Fruit fly (Drosophila melanogaster): ENCODE measurements around the gene CG12012.
A peak's percentile ranks its signal among the peaks of the same experiment; 100 is the strongest.

dm6 chr3L:3373994-3374623 is 2.4 kb upstream of the CG12012 start, which contains the start of the genes Ythdc1 and CG12010:
- TF ChIP-seq CG8478 (optimal IDR thresholded peaks at IDR 0.05) (no peak), CTCF (optimal IDR thresholded peaks at IDR 0.05) (peak; percentile 15 to 42)

Data from S2 (cell line).